Fruit fly (Drosophila melanogaster) whole organism, adult: Measurements from ENCODE around the gene Hmx.

ENCODE experiments used
- CG5204 ChIP-seq: fragments of 200-800 bp; sonication (Bioruptor generic); optimal IDR thresholded peaks from 2 replicates; lab custom pipeline; 2016; ENCODE audit warnings: missing biosample characterization, missing genetic modification characterization
- CG7101 ChIP-seq: fragments of 200-800 bp; sonication (Bioruptor generic); optimal IDR thresholded peaks from 2 replicates; lab custom pipeline; 2018; ENCODE audit warnings: missing biosample characterization, mild to moderate bottlenecking, missing genetic modification characterization, moderate library complexity
- Crg-1 ChIP-seq: fragments of 200-800 bp; sonication (Bioruptor generic); optimal IDR thresholded peaks from 2 replicates; lab custom pipeline; 2016; ENCODE audit warnings: missing biosample characterization, missing genetic modification characterization
- bab1 ChIP-seq: fragments of 200-800 bp; sonication (Bioruptor generic); optimal IDR thresholded peaks from 3 replicates; lab custom pipeline; 2019; ENCODE audit warnings: missing biosample characterization, mild to moderate bottlenecking, missing genetic modification characterization, moderate library complexity
- ovo ChIP-seq: fragments of 200-800 bp; sonication (Bioruptor generic); optimal IDR thresholded peaks from 2 replicates; lab custom pipeline; 2016; ENCODE audit warnings: missing biosample characterization, missing genetic modification characterization

DNA sequence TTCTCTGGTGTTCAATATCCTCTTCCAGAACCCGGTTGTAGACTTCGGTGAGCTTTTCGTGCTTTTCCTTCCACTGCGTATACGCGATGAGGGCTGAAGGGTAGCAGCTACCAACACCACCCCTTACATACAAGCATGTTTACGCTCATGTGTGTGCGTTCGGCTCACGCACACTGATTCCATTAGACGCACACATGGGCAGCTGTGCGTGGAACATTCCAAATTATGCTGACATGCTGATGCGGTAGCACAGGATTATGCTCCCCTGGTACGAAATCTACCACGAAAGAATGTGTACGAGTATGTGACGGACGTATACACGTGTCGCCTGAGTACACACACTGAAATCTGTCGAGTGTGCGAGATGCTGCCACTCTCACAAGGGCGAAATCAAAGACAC, 45.0 kb downstream of the Hmx start:
- no peak for TF ChIP-seq bab1 (GFP tag; lab: Kevin White, UChicago)
- no peak for TF ChIP-seq Crg-1 (GFP tag; lab: Kevin White, UChicago)
- TF ChIP-seq CG7101 (tag; lab: Kevin White, UChicago): no peak
- TF ChIP-seq CG5204: no peak
- no peak for TF ChIP-seq ovo
